Worm (Caenorhabditis elegans): ENCODE results near the gene fat-5.

fat-5 gene

ce11 chrV:17706217-17706806 lies 18.5 kb upstream of the fat-5 start:
- TF ChIP-seq pes-1 (GFP tag; IDR thresholded peaks at IDR 0.05) (no peak), hmg-4 (GFP tag; optimal IDR thresholded peaks at IDR 0.05) (no peak), hmbx-1 (tag; optimal IDR thresholded peaks at IDR 0.05) (no peak), tbx-37 (GFP tag; conservative IDR thresholded peaks at IDR 0.05) (no peak), ama-1 (optimal IDR thresholded peaks at IDR 0.05) (no peak), ceh-36 (tag; optimal IDR thresholded peaks at IDR 0.05) (no peak), flt-1 (GFP tag; IDR thresholded peaks at IDR 0.05) (no peak)

- TF ChIP-seq hnd-1 (tag; optimal IDR thresholded peaks at IDR 0.05) (no peak), aly-1 (tag; optimal IDR thresholded peaks at IDR 0.05) (no peak), pes-1 (GFP tag; IDR thresholded peaks at IDR 0.05) (no peak), tra-4 (tag; optimal IDR thresholded peaks at IDR 0.05) (no peak), ama-1 (optimal IDR thresholded peaks at IDR 0.05) (no peak), tbx-37 (GFP tag; conservative IDR thresholded peaks at IDR 0.05) (no peak), ceh-13 (GFP tag; optimal IDR thresholded peaks at IDR 0.05) (no peak), flt-1 (GFP tag; IDR thresholded peaks at IDR 0.05) (no peak), scrt-1 (GFP tag; IDR thresholded peaks at IDR 0.05) (no peak), hmbx-1 (tag; optimal IDR thresholded peaks at IDR 0.05) (no peak), ceh-36 (tag; optimal IDR thresholded peaks at IDR 0.05) (no peak), F13C5.2 (tag; optimal IDR thresholded peaks at IDR 0.05) (no peak), ets-7 (tag; optimal IDR thresholded peaks at IDR 0.05) (no peak), sea-1 (GFP tag; conservative IDR thresholded peaks at IDR 0.05) (no peak), B0310.2 (tag; optimal IDR thresholded peaks at IDR 0.05) (no peak), hmg-4 (GFP tag; optimal IDR thresholded peaks at IDR 0.05) (no peak), tbx-11 (GFP tag; IDR thresholded peaks at IDR 0.05) (no peak)
Observed at ce11 chrV:17707022-17707421, 17.8 kb upstream of the fat-5 start, which contains the start of gene srh-31. Gene srh-31, plus strand, starts transcription at chrV:17707322.

DNA sequence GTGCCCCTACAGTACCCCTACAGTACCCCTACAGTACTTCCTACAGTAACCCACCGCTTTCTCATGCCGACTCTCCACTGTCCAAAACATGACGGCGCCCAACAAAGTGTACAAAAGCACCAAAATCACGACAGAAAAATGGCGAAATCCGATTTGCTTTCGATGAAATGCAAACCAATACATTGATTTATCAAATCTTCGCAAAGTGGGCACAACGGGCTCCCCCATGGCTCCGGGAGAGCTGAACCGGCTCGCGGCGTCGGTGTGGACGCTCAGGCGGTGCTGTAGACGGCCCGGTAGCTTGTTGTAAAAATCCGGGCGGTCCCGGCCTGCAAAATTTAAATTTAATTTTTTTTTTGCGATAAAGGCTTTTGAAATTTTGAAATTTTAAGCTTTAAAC lies 12.5 kb upstream of the fat-5 start:
- TF ChIP-seq hnd-1 (tag; optimal IDR thresholded peaks at IDR 0.05) = no peak
- TF ChIP-seq B0310.2 (tag; optimal IDR thresholded peaks at IDR 0.05) = no peak
- TF ChIP-seq ama-1 (optimal IDR thresholded peaks at IDR 0.05) = no peak

ce11 chrV:17714330-17714729 lies 10.5 kb upstream of the fat-5 start, which contains the start of gene twk-33:
Gene twk-33, minus strand, starts transcription at chrV:17714377.
- TF ChIP-seq ama-1 (optimal IDR thresholded peaks at IDR 0.05) (no peak), tra-4 (tag; optimal IDR thresholded peaks at IDR 0.05) (no peak), flt-1 (GFP tag; IDR thresholded peaks at IDR 0.05) (no peak), tbx-37 (GFP tag; conservative IDR thresholded peaks at IDR 0.05) (no peak), B0310.2 (tag; optimal IDR thresholded peaks at IDR 0.05) (no peak), hnd-1 (tag; optimal IDR thresholded peaks at IDR 0.05) (no peak), F13C5.2 (tag; optimal IDR thresholded peaks at IDR 0.05) (no peak), ceh-13 (GFP tag; optimal IDR thresholded peaks at IDR 0.05) (no peak), hmbx-1 (tag; optimal IDR thresholded peaks at IDR 0.05) (no peak), pes-1 (GFP tag; IDR thresholded peaks at IDR 0.05) (no peak), tbx-11 (GFP tag; IDR thresholded peaks at IDR 0.05) (no peak)

- TF ChIP-seq scrt-1 (GFP tag; IDR thresholded peaks at IDR 0.05) (no peak), sea-1 (GFP tag; conservative IDR thresholded peaks at IDR 0.05) (no peak), tra-4 (tag; optimal IDR thresholded peaks at IDR 0.05) (no peak), B0310.2 (tag; optimal IDR thresholded peaks at IDR 0.05) (no peak), F13C5.2 (tag; optimal IDR thresholded peaks at IDR 0.05) (no peak), ama-1 (optimal IDR thresholded peaks at IDR 0.05) (no peak), hmbx-1 (tag; optimal IDR thresholded peaks at IDR 0.05) (no peak), ceh-13 (GFP tag; optimal IDR thresholded peaks at IDR 0.05) (no peak)
Observed at ce11 chrV:17718647-17719046, 6.2 kb upstream of the fat-5 start, which contains the start of gene str-77. Gene str-77, plus strand, starts transcription at chrV:17718947.

DNA sequence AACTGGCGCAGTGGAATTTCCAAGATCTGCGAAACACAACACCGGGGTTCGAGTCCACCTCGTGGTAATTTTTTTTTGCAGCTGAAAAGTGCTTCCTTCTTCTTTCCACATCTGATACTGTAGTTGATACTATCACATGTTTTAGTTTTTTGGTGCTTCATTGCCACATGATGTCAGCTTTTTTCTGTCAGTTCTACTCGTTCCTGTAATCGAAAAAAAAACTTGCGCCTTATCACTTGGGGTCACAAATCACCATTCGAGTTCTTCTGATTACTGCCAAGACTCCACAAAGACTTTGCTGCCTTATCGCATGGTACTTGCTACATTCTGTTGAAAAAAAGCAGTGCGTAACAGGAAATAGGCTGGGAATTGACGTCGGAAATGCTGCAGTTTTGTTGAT lies 3.1 kb upstream of the fat-5 start:
- TF ChIP-seq B0310.2 (tag; optimal IDR thresholded peaks at IDR 0.05) (no peak), ceh-13 (GFP tag; optimal IDR thresholded peaks at IDR 0.05) (no peak), tbx-37 (GFP tag; conservative IDR thresholded peaks at IDR 0.05) (no peak), pes-1 (GFP tag; IDR thresholded peaks at IDR 0.05) (no peak)

- no peak for TF ChIP-seq pes-1 (GFP tag; IDR thresholded peaks at IDR 0.05)
Observed at ce11 chrV:17722553-17722952, 2.3 kb upstream of the fat-5 start.

DNA sequence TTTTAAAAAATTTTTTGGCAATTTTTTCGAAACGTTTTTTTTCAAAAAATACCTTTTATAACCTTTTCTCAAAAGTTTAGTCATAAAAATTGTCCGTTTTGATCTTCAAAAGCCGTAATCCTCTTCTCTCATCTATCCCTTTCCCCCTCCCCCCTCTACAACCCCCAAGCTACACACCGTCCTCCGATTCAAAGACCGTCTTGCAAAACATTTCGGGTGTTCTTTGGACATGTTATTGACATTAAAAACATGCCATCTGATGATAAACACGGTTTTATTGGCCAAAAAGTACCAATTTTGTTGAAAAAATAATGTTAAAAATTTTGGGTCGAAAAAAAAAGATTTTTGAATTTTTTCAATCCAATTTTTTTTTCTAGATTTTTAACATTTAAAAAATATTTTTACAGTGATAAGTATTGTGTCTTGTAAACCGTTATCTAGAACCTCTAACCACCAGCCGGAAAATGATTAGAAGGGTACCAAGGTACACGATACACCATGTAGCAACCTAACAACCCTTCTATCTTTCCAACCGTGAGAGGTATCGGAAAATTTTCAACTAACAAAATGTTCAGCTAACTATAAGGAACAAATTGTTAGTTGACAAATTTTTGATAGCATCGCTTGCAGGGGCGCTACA lies 1.5 kb upstream of the fat-5 start:
- TF ChIP-seq ets-7 (tag; optimal IDR thresholded peaks at IDR 0.05) (no peak), hnd-1 (tag; optimal IDR thresholded peaks at IDR 0.05) (no peak), tbx-37 (GFP tag; conservative IDR thresholded peaks at IDR 0.05) (no peak), sea-1 (GFP tag; conservative IDR thresholded peaks at IDR 0.05) (no peak), F13C5.2 (tag; optimal IDR thresholded peaks at IDR 0.05) (no peak), scrt-1 (GFP tag; IDR thresholded peaks at IDR 0.05) (no peak), aly-1 (tag; optimal IDR thresholded peaks at IDR 0.05) (no peak), hmg-4 (GFP tag; optimal IDR thresholded peaks at IDR 0.05) (no peak), hmbx-1 (tag; optimal IDR thresholded peaks at IDR 0.05) (no peak)

DNA sequence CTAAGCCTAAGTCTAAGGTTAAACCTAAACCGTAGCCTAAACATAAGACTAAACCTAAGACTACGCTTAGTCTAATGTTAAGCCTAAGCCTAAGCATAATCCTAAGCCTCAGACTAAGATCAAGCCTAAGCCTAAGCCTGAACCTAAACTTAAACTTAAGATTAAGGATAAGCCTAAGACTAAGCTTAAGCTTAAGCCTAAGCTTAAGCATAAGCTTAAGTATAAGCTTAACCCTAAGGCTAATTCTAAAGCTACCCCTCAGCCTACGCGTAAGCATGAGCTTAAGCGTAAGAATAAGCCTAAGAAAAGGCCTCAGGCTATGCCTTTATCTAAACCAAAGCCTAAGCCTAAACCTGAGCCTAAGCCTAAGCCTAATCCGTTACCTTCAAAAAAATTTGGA lies 3.5 kb downstream of the fat-5 start:
- TF ChIP-seq ceh-36 (tag; optimal IDR thresholded peaks at IDR 0.05) (peak; percentile 69), tra-4 (tag; optimal IDR thresholded peaks at IDR 0.05) (no peak)
